Worm (Caenorhabditis elegans) whole organism, L4 larva: ENCODE data around the gene dmsr-6.

Experiments
- ama-1 ChIP-seq: fragments of 150-350 bp; optimal IDR thresholded peaks from 2 replicates; lab custom pipeline; 2014; ENCODE audit warnings: inconsistent platforms, mixed read lengths
- unc-62 ChIP-seq, 3 experiments: fragments of 150-350 bp in 1 of 3; sonication (generic microtip); optimal IDR thresholded peaks in 2 of 3; peaks in 1 of 3; 1 replicate in 1 of 3; 2 replicates in 2 of 3; lab custom pipeline; 2014 to 2017; ENCODE audit warnings: missing biosample characterization in 3 of 3, missing genetic modification characterization in 3 of 3, missing genetic modification reagents in 3 of 3, missing genotype in 1 of 3

ce11 chrII:14500122-14500521, 44.7 kb downstream of the dmsr-6 start, which contains the start of gene K10H10.4:
- no peak for TF ChIP-seq unc-62 (GFP tag; optimal IDR thresholded peaks at IDR 0.05 in 1 of 2; lab: Kevin White, UChicago)
- TF ChIP-seq unc-62 (tag; optimal IDR thresholded peaks at IDR 0.05; lab: Kevin White, UChicago) = no peak
- no peak for TF ChIP-seq ama-1
